Fruit fly (Drosophila melanogaster) whole organism, wandering third instar larva: ENCODE results near the gene CG1979.
A peak's percentile ranks its signal among the peaks of the same experiment; 100 is the strongest.

Experiments used
- Abd-B ChIP-seq: fragments of >200 bp; optimal IDR thresholded peaks from 2 replicates; lab custom pipeline; 2017; ENCODE audit warnings: missing biosample characterization, missing genetic modification characterization
- CG32264 ChIP-seq: fragments of 200-800 bp; sonication (Bioruptor generic); optimal IDR thresholded peaks from 2 replicates; lab custom pipeline; 2016; ENCODE audit warnings: missing biosample characterization, missing genetic modification characterization
- CG9705 ChIP-seq: fragments of 200-800 bp; sonication (Bioruptor generic); optimal IDR thresholded peaks from 2 replicates; lab custom pipeline; 2018; ENCODE audit warnings: missing biosample characterization, mild to moderate bottlenecking, missing genetic modification characterization
- CrebA ChIP-seq: fragments of 200-800 bp; sonication (Bioruptor generic); optimal IDR thresholded peaks from 2 replicates; lab custom pipeline; 2016; ENCODE audit warnings: missing biosample characterization, mild to moderate bottlenecking, missing genetic modification characterization, borderline replicate concordance
- Dfd ChIP-seq: fragments of >200 bp; optimal IDR thresholded peaks from 2 replicates; lab custom pipeline; 2017; ENCODE audit warnings: missing biosample characterization, missing genetic modification characterization
- Dif ChIP-seq: fragments of 200-275, 200-300 bp; sonication (Bioruptor generic); optimal IDR thresholded peaks from 2 replicates; lab custom pipeline; 2018; ENCODE audit warnings: missing biosample characterization, missing genetic modification characterization; ENCODE audit not compliant: partially characterized antibody
- GATAd ChIP-seq: sonication (Bioruptor generic); optimal IDR thresholded peaks from 2 replicates; lab custom pipeline; 2016; ENCODE audit warnings: missing biosample characterization, missing genetic modification characterization
- HLH106 ChIP-seq: fragments of 200-800 bp; optimal IDR thresholded peaks from 3 replicates; lab custom pipeline; 2019; ENCODE audit warnings: missing biosample characterization, mild to moderate bottlenecking, missing genetic modification characterization, moderate library complexity
- Hnf4 ChIP-seq: fragments of 200-800 bp; sonication (Bioruptor generic); optimal IDR thresholded peaks from 2 replicates; lab custom pipeline; 2016; ENCODE audit warnings: missing biosample characterization, mild to moderate bottlenecking, missing genetic modification characterization
- Hr78 ChIP-seq: fragments of >200 bp; optimal IDR thresholded peaks from 2 replicates; lab custom pipeline; 2017; ENCODE audit warnings: missing biosample characterization, missing genetic modification characterization
- Hr83 ChIP-seq: fragments of 200-300 bp; sonication (Bioruptor generic); optimal IDR thresholded peaks from 2 replicates; lab custom pipeline; 2016; ENCODE audit warnings: missing biosample characterization, mild to moderate bottlenecking, missing genetic modification characterization, moderate library complexity; ENCODE audit not compliant: poor library complexity, severe bottlenecking
- Jra ChIP-seq: sonication (Bioruptor generic); optimal IDR thresholded peaks from 2 replicates; lab custom pipeline; 2016; ENCODE audit warnings: missing biosample characterization, missing genetic modification characterization
- Mio ChIP-seq: sonication (Bioruptor generic); optimal IDR thresholded peaks from 2 replicates; lab custom pipeline; 2016; ENCODE audit warnings: missing biosample characterization, missing genetic modification characterization
- Myc ChIP-seq: fragments of >200 bp; optimal IDR thresholded peaks from 2 replicates; lab custom pipeline; 2017
- N ChIP-seq: fragments of >200 bp; optimal IDR thresholded peaks from 2 replicates; lab custom pipeline; 2018; ENCODE audit warnings: missing biosample characterization, missing external identifiers, missing genetic modification characterization
- OdsH ChIP-seq: fragments of 200-800 bp; sonication (Bioruptor generic); optimal IDR thresholded peaks from 2 replicates; lab custom pipeline; 2016; ENCODE audit warnings: missing biosample characterization, mild to moderate bottlenecking, missing genetic modification characterization
- Rel ChIP-seq, 2 experiments: fragments of 200-800 bp; sonication (Bioruptor generic) in 1 of 2; optimal IDR thresholded peaks; 2 replicates in 1 of 2; 3 replicates in 1 of 2; lab custom pipeline; 2016 to 2019; ENCODE audit warnings: mild to moderate bottlenecking in 2 of 2, missing biosample characterization in 2 of 2, missing genetic modification characterization in 2 of 2, moderate library complexity in 1 of 2
- Sp1 ChIP-seq: fragments of 200-800 bp; sonication (Bioruptor generic); optimal IDR thresholded peaks from 3 replicates; lab custom pipeline; 2019; ENCODE audit warnings: missing biosample characterization, mild to moderate bottlenecking, missing genetic modification characterization, moderate library complexity
- Vsx2 ChIP-seq: fragments of 200-300, 225-300 bp; sonication (Bioruptor generic); optimal IDR thresholded peaks from 2 replicates; lab custom pipeline; 2018; ENCODE audit warnings: missing biosample characterization, missing genetic modification characterization; ENCODE audit not compliant: partially characterized antibody
- br ChIP-seq: fragments of 200-800 bp; sonication (Bioruptor generic); optimal IDR thresholded peaks from 2 replicates; lab custom pipeline; 2016; ENCODE audit warnings: missing biosample characterization, missing genetic modification characterization
- brk ChIP-seq: fragments of 200-800 bp; sonication (Bioruptor generic); optimal IDR thresholded peaks from 2 replicates; lab custom pipeline; 2016; ENCODE audit warnings: missing biosample characterization, mild to moderate bottlenecking, missing genetic modification characterization
- dl ChIP-seq, 2 experiments: fragments of 175-275, 200-275 bp in 1 of 2; fragments of 200-275 bp in 1 of 2; sonication (Bioruptor generic); optimal IDR thresholded peaks; lab custom pipeline; 2018; ENCODE audit warnings: mild to moderate bottlenecking in 2 of 2, missing biosample characterization in 2 of 2, missing genetic modification characterization in 2 of 2, moderate library complexity in 2 of 2; ENCODE audit not compliant: partially characterized antibody in 2 of 2, insufficient read depth in 1 of 2
- dmrt93B ChIP-seq: fragments of 200-800 bp; sonication (Bioruptor generic); optimal IDR thresholded peaks from 2 replicates; lab custom pipeline; 2018; ENCODE audit warnings: missing biosample characterization, mild to moderate bottlenecking, missing genetic modification characterization
- dsf ChIP-seq: sonication (Bioruptor generic); optimal IDR thresholded peaks from 2 replicates; lab custom pipeline; 2016; ENCODE audit warnings: missing biosample characterization, missing genetic modification characterization, borderline replicate concordance
- ey ChIP-seq: fragments of 200-800 bp; sonication (Bioruptor generic); optimal IDR thresholded peaks from 2 replicates; lab custom pipeline; 2016; ENCODE audit warnings: missing biosample characterization, missing genetic modification characterization
- foxo ChIP-seq, 2 experiments: fragments of 200-800 bp; sonication (Bioruptor generic); optimal IDR thresholded peaks; 2 replicates in 1 of 2; 3 replicates in 1 of 2; lab custom pipeline; 2016 to 2017; ENCODE audit warnings: missing biosample characterization in 2 of 2, missing genetic modification characterization in 2 of 2
- fru ChIP-seq: fragments of 200-800 bp; sonication (Bioruptor generic); optimal IDR thresholded peaks from 3 replicates; lab custom pipeline; 2016; ENCODE audit warnings: missing biosample characterization, mild to moderate bottlenecking, missing genetic modification characterization
- h ChIP-seq: fragments of 200-800 bp; sonication (Bioruptor generic); optimal IDR thresholded peaks from 3 replicates; lab custom pipeline; 2016; ENCODE audit warnings: missing biosample characterization, mild to moderate bottlenecking, missing genetic modification characterization
- jim ChIP-seq: fragments of 175-275, 200-325 bp; sonication (Bioruptor generic); optimal IDR thresholded peaks from 2 replicates; lab custom pipeline; 2016; ENCODE audit warnings: missing biosample characterization, mild to moderate bottlenecking, missing genetic modification characterization
- lola ChIP-seq: fragments of >200 bp; optimal IDR thresholded peaks from 2 replicates; lab custom pipeline; 2017; ENCODE audit warnings: missing biosample characterization, missing genetic modification characterization
- pan ChIP-seq: fragments of >200 bp; optimal IDR thresholded peaks from 2 replicates; lab custom pipeline; 2017
- psq ChIP-seq: fragments of 200-800 bp; sonication (Bioruptor generic); optimal IDR thresholded peaks from 3 replicates; lab custom pipeline; 2017; ENCODE audit warnings: missing biosample characterization, mild to moderate bottlenecking, missing genetic modification characterization, moderate library complexity
- rgr ChIP-seq: fragments of 200-800 bp; sonication (Bioruptor generic); optimal IDR thresholded peaks from 3 replicates; lab custom pipeline; 2016; ENCODE audit warnings: missing biosample characterization, mild to moderate bottlenecking, missing genetic modification characterization
- sage ChIP-seq: fragments of 200-800 bp; sonication (Bioruptor generic); optimal IDR thresholded peaks from 2 replicates; lab custom pipeline; 2016; ENCODE audit warnings: missing biosample characterization, mild to moderate bottlenecking, missing genetic modification characterization
- sv ChIP-seq: fragments of 200-800 bp; sonication (Bioruptor generic); optimal IDR thresholded peaks from 3 replicates; lab custom pipeline; 2016; ENCODE audit warnings: missing biosample characterization, missing genetic modification characterization
- tai ChIP-seq: sonication (Bioruptor generic); optimal IDR thresholded peaks from 2 replicates; lab custom pipeline; 2016; ENCODE audit warnings: missing biosample characterization, missing genetic modification characterization
- usp ChIP-seq: fragments of >200 bp; optimal IDR thresholded peaks from 2 replicates; lab custom pipeline; 2017; ENCODE audit warnings: missing biosample characterization, missing genetic modification characterization
- woc ChIP-seq: sonication (Bioruptor generic); optimal IDR thresholded peaks from 2 replicates; lab custom pipeline; 2016; ENCODE audit warnings: missing biosample characterization, mild to moderate bottlenecking, missing genetic modification characterization

The CG1979 gene

dm6 chr3R:7083750-7084149 lies 29.4 kb downstream of the CG1979 start:
- no peak for TF ChIP-seq brk (GFP tag; lab: Kevin White, UChicago)
- TF ChIP-seq GATAd (GFP tag; lab: Kevin White, UChicago) = no peak
- TF ChIP-seq Abd-B (GFP tag; lab: Kevin White, UChicago) = no peak
- no peak for TF ChIP-seq Rel (GFP tag; optimal IDR thresholded peaks at IDR 0.05; lab: Kevin White, UChicago)
- peak; percentile 91 for TF ChIP-seq Rel (tag; optimal IDR thresholded peaks at IDR 0.05; lab: Kevin White, UChicago)

DNA sequence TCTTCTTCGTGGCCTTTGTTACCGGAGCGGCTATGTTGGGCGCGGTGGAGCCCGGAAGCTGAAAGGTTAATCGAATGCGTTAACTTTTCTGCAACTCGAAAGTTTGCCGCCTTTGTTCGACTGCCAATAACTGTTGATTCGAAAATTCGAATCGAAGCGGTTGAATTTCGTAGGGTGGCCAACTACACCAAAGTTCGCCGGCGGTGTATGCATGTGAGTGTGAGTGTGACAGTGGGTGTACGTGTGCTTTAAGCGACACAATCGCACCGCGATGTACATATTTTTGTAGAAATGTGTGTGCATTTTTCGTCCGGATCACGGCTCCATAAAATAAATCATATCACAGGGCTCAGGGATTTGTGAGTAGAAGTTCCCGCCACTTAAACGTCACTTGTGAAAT lies 31.1 kb downstream of the CG1979 start:
- TF ChIP-seq ey (no peak), Hr83 (no peak), fru (GFP tag; lab: Kevin White, UChicago) (no peak), HLH106 (no peak), Rel (GFP tag; optimal IDR thresholded peaks at IDR 0.05; lab: Kevin White, UChicago) (no peak), Rel (tag; optimal IDR thresholded peaks at IDR 0.05; lab: Kevin White, UChicago) (peak; percentile 44), OdsH (GFP tag; lab: Kevin White, UChicago) (no peak), Hr78 (GFP tag; lab: Kevin White, UChicago) (no peak)

- TF ChIP-seq Abd-B (GFP tag; lab: Kevin White, UChicago) = no peak
- no peak for TF ChIP-seq Myc (lab: Kevin White, UChicago)
- no peak for TF ChIP-seq Vsx2
- no peak for TF ChIP-seq Sp1 (GFP tag; lab: Kevin White, UChicago)
Measured at dm6 chr3R:7085983-7086376, 31.6 kb downstream of the CG1979 start, which contains the start of gene Tailor. Tailor (minus strand) TSS chr3R:7086083.

dm6 chr3R:7086377-7087200 lies 32.2 kb downstream of the CG1979 start, which contains the start of gene alphaTub84B:
alphaTub84B (plus strand) TSS chr3R:7086599.
- TF ChIP-seq Rel (GFP tag; optimal IDR thresholded peaks at IDR 0.05; lab: Kevin White, UChicago) = no peak
- peak; percentile 88 for TF ChIP-seq Rel (tag; optimal IDR thresholded peaks at IDR 0.05; lab: Kevin White, UChicago)
- peak; percentile 87 for TF ChIP-seq Dif
- TF ChIP-seq Dfd (GFP tag; lab: Kevin White, UChicago) = no peak
- peak; percentile 86 for TF ChIP-seq Jra (GFP tag; lab: Kevin White, UChicago)
- TF ChIP-seq Abd-B (GFP tag; lab: Kevin White, UChicago) = no peak
- TF ChIP-seq CG9705 (GFP tag; lab: Kevin White, UChicago) = no peak
- TF ChIP-seq CG32264 (GFP tag; lab: Kevin White, UChicago) = no peak
- TF ChIP-seq foxo (GFP tag; optimal IDR thresholded peaks at IDR 0.05; lab: Kevin White, UChicago) = peak in 1 of 2 experiments; percentile 71
- no peak for TF ChIP-seq CrebA (GFP tag; lab: Kevin White, UChicago)
- no peak for TF ChIP-seq Vsx2
- no peak for TF ChIP-seq dmrt93B (GFP tag; lab: Kevin White, UChicago)
- TF ChIP-seq Hr78 (GFP tag; lab: Kevin White, UChicago) = no peak
- TF ChIP-seq fru (GFP tag; lab: Kevin White, UChicago) = peak; percentile 70
- peak; percentile 19 for TF ChIP-seq HLH106
- no peak for TF ChIP-seq tai (GFP tag; lab: Kevin White, UChicago)
- peak; percentile 9 to 27 for TF ChIP-seq dl (GFP tag; optimal IDR thresholded peaks at IDR 0.05; lab: Kevin White, UChicago; ENCODE audit: insufficient read depth in 1 of 2, partially characterized antibody in 2 of 2)
- no peak for TF ChIP-seq usp (GFP tag; lab: Kevin White, UChicago)
- peak; percentile 78 for TF ChIP-seq br
- no peak for TF ChIP-seq pan (lab: Kevin White, UChicago)
- TF ChIP-seq woc = peak; percentile 42
- TF ChIP-seq Sp1 (GFP tag; lab: Kevin White, UChicago) = peak; percentile 76
- peak; percentile 21 for TF ChIP-seq brk (GFP tag; lab: Kevin White, UChicago)
- peak; percentile 74 for TF ChIP-seq rgr
- no peak for TF ChIP-seq lola (GFP tag; lab: Kevin White, UChicago)
- peak; percentile 84 for TF ChIP-seq jim (GFP tag; lab: Kevin White, UChicago)
- TF ChIP-seq Hnf4 (GFP tag; lab: Kevin White, UChicago) = peak; percentile 91
- no peak for TF ChIP-seq GATAd (GFP tag; lab: Kevin White, UChicago)
- TF ChIP-seq h (GFP tag; lab: Kevin White, UChicago) = peak; percentile 86
- TF ChIP-seq OdsH (GFP tag; lab: Kevin White, UChicago) = peak; percentile 66
- peak; percentile 48 for TF ChIP-seq psq (GFP tag; lab: Kevin White, UChicago)
- peak; percentile 52 for TF ChIP-seq sv (GFP tag; lab: Kevin White, UChicago)
- no peak for TF ChIP-seq dsf (GFP tag; lab: Kevin White, UChicago)
- TF ChIP-seq ey = peak; percentile 29
- no peak for TF ChIP-seq Mio (GFP tag; lab: Kevin White, UChicago)
- TF ChIP-seq N (GFP tag; lab: Kevin White, UChicago) = no peak
- peak; percentile 59 for TF ChIP-seq Myc (lab: Kevin White, UChicago)
- TF ChIP-seq Hr83 = peak; percentile 94
- TF ChIP-seq sage (GFP tag; lab: Kevin White, UChicago) = peak; percentile 55
- TF ChIP-seq, all 38 proteins: peak for 22
